Fruit fly (Drosophila melanogaster) Kc167 (cell line): ENCODE results near the gene kz.

ENCODE experiments used
- Myc ChIP-seq: fragments of >200 bp; optimal IDR thresholded peaks from 2 replicates; lab custom pipeline; 2017; ENCODE audit warnings: missing external identifiers
- Sin3A ChIP-seq: fragments of >200 bp; optimal IDR thresholded peaks from 2 replicates; lab custom pipeline; 2018; ENCODE audit warnings: missing external identifiers
- psq ChIP-seq: fragments of >200 bp; optimal IDR thresholded peaks from 2 replicates; lab custom pipeline; 2017; ENCODE audit warnings: missing external identifiers
- ttk ChIP-seq: sonication (Bioruptor generic); optimal IDR thresholded peaks from 2 replicates; lab custom pipeline; 2017; ENCODE audit warnings: missing external identifiers

DNA sequence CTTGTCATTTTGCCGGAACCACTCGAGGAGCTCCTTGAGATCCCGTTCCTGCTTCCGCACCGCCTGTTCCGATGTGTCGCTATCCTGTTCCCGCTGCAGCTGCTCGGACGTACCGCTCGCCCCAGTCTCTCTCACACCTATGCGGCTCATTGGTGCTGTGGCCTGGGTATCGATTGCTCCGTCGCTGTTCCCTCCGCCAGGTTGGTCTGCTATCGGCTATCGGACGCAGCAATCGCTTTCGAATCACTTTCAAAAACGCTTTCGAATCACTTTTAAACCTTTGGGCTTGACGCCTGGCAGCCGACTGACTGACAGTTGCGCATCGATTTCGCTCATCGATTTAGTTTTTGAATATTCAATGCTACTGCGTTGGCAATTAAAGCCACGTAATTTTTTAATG is 9.9 kb upstream of the kz start, which contains the start of gene CG3191:
- TF ChIP-seq ttk (lab: Kevin White, UChicago): no peak
- TF ChIP-seq Sin3A (lab: Kevin White, UChicago): no peak
- TF ChIP-seq psq (lab: Kevin White, UChicago): no peak
- no peak for TF ChIP-seq Myc (lab: Kevin White, UChicago)
